Fruit fly (Drosophila melanogaster) whole organism, pupa: ENCODE results near the gene Pus1.
A peak's percentile ranks its signal among the peaks of the same experiment; 100 is the strongest.

Experiments
- CG10348 ChIP-seq: fragments of 200-800 bp; sonication (Bioruptor generic); IDR thresholded peaks from 2 replicates; pipeline ENCODE4 v1.3.6; 2022; ENCODE audit warnings: missing biosample characterization, missing genetic modification characterization
- CG12605 ChIP-seq: fragments of 200-800 bp; sonication (Bioruptor generic); IDR thresholded peaks from 2 replicates; pipeline ENCODE4 v1.3.6; 2022; ENCODE audit warnings: missing biosample characterization, missing genetic modification characterization
- CG13204 ChIP-seq: fragments of 200-800 bp; sonication (Bioruptor generic); optimal IDR thresholded peaks from 2 replicates; lab custom pipeline; 2018; ENCODE audit warnings: missing biosample characterization, mild to moderate bottlenecking, missing genetic modification characterization, moderate library complexity
- CG14655 ChIP-seq: fragments of 200-800 bp; sonication (Bioruptor generic); optimal IDR thresholded peaks from 3 replicates; lab custom pipeline; 2017; ENCODE audit warnings: mild to moderate bottlenecking, missing biosample characterization, missing genetic modification reagents, missing genetic modification characterization
- CG15710 ChIP-seq: fragments of 200-800 bp; sonication (Bioruptor generic); optimal IDR thresholded peaks from 2 replicates; lab custom pipeline; 2018; ENCODE audit warnings: missing biosample characterization, mild to moderate bottlenecking, missing genetic modification characterization, moderate library complexity
- CG17806 ChIP-seq: fragments of 200-800 bp; sonication (Bioruptor generic); optimal IDR thresholded peaks from 2 replicates; lab custom pipeline; 2018; ENCODE audit warnings: missing biosample characterization, mild to moderate bottlenecking, missing genetic modification characterization, moderate library complexity
- CG32121 ChIP-seq: fragments of 200-800 bp; sonication (Bioruptor generic); IDR thresholded peaks from 2 replicates; pipeline ENCODE4 v1.3.6; 2022; ENCODE audit warnings: missing biosample characterization, missing genetic modification characterization
- CG34367 ChIP-seq: fragments of 200-800 bp; sonication (Bioruptor generic); optimal IDR thresholded peaks from 2 replicates; lab custom pipeline; 2018; ENCODE audit warnings: missing biosample characterization, mild to moderate bottlenecking, missing genetic modification characterization
- CG4496 ChIP-seq: fragments of 200-800 bp; sonication (Bioruptor generic); IDR thresholded peaks from 3 replicates; pipeline ENCODE4 v1.3.6; 2022; ENCODE audit warnings: missing biosample characterization, missing genetic modification characterization
- CG8159 ChIP-seq: fragments of 200-800 bp; sonication (Bioruptor generic); optimal IDR thresholded peaks from 3 replicates; lab custom pipeline; 2018; ENCODE audit warnings: missing biosample characterization, mild to moderate bottlenecking, missing genetic modification characterization, moderate library complexity
- CG8301 ChIP-seq: fragments of 200-800 bp; sonication (Bioruptor generic); optimal IDR thresholded peaks from 2 replicates; lab custom pipeline; 2018; ENCODE audit warnings: missing biosample characterization, mild to moderate bottlenecking, missing genetic modification characterization
- CG9948 ChIP-seq: fragments of 200-800 bp; sonication (Bioruptor generic); optimal IDR thresholded peaks from 2 replicates; lab custom pipeline; 2018; ENCODE audit warnings: missing biosample characterization, mild to moderate bottlenecking, missing genetic modification characterization, moderate library complexity
- D1 ChIP-seq: fragments of 200-800 bp; sonication (Bioruptor generic); optimal IDR thresholded peaks from 2 replicates; lab custom pipeline; 2018; ENCODE audit warnings: missing biosample characterization, mild to moderate bottlenecking, missing genetic modification characterization, moderate library complexity
- EcR ChIP-seq: fragments of 200-800 bp; sonication (Bioruptor generic); optimal IDR thresholded peaks from 3 replicates; lab custom pipeline; 2019; ENCODE audit warnings: missing biosample characterization, missing genetic modification characterization, mild to moderate bottlenecking, moderate library complexity, missing genetic modification reagents
- Ets98B ChIP-seq: fragments of 200-800 bp; sonication (Bioruptor generic); IDR thresholded peaks from 2 replicates; pipeline ENCODE4 v1.3.6; 2022; ENCODE audit warnings: missing biosample characterization, missing genetic modification characterization
- Pif1A ChIP-seq: fragments of 200-800 bp; sonication (Bioruptor generic); optimal IDR thresholded peaks from 3 replicates; lab custom pipeline; 2016; ENCODE audit warnings: missing biosample characterization, missing genetic modification characterization
- Pif1B ChIP-seq: fragments of 200-800 bp; sonication (Bioruptor generic); optimal IDR thresholded peaks from 3 replicates; lab custom pipeline; 2016; ENCODE audit warnings: missing biosample characterization, missing genetic modification characterization
- Snoo ChIP-seq: fragments of 200-800 bp; sonication (Bioruptor generic); optimal IDR thresholded peaks from 3 replicates; lab custom pipeline; 2017; ENCODE audit warnings: missing biosample characterization, mild to moderate bottlenecking, missing genetic modification characterization, inconsistent platforms
- fd96Ca ChIP-seq: fragments of 200-800 bp; sonication (Bioruptor generic); IDR thresholded peaks from 3 replicates; pipeline ENCODE4 v1.3.6; 2022; ENCODE audit warnings: missing biosample characterization, missing genetic modification characterization
- gl ChIP-seq: fragments of 200-800 bp; sonication (Bioruptor generic); optimal IDR thresholded peaks from 2 replicates; lab custom pipeline; 2018; ENCODE audit warnings: missing biosample characterization, mild to moderate bottlenecking, missing genetic modification characterization
- rn ChIP-seq: fragments of 200-800 bp; sonication (Bioruptor generic); IDR thresholded peaks from 2 replicates; pipeline ENCODE4 v1.3.6; 2022; ENCODE audit warnings: missing biosample characterization, missing genetic modification characterization

The Pus1 gene

dm6 chr3R:20592517-20593462 is at the start of gene Pus1, which contains the start of gene bon:
Pus1 (minus strand) TSS chr3R:20592671.
bon (plus strand) TSS chr3R:20593139.
- TF ChIP-seq EcR = peak; percentile 2
- peak; percentile 20; the same call in 1 of the 3 replicates for TF ChIP-seq CG4496
- no peak for TF ChIP-seq CG12605 (GFP tag; lab: Robert Waterston, UW)

dm6 chr3R:20635735-20636134 is 43.3 kb upstream of the Pus1 start:
- TF ChIP-seq CG12605 (GFP tag; lab: Robert Waterston, UW) (peak; percentile 95), CG4496 (no peak), Ets98B (GFP tag; lab: Robert Waterston, UW) (0 out of 2 replicates have a peak, but pooled peaks have one; percentile 16)

- TF ChIP-seq CG15710 (tag; lab: Kevin White, UChicago) (no peak), fd96Ca (GFP tag; lab: Robert Waterston, UW) (no peak), CG34367 (tag; lab: Kevin White, UChicago) (peak; percentile 27), CG4496 (0 out of 3 replicates have a peak, but pooled peaks have one; percentile 37), Ets98B (GFP tag; lab: Robert Waterston, UW) (no peak; the same call in 1 of the 2 replicates), rn (GFP tag; lab: Robert Waterston, UW) (no peak), CG8159 (tag; lab: Kevin White, UChicago) (no peak)
Measured at dm6 chr3R:20634674-20635594, 42.5 kb upstream of the Pus1 start, which contains the start of the genes Pi3K92E and Lrrk. Pi3K92E (minus strand) TSS chr3R:20634732. Lrrk (plus strand) TSS chr3R:20635480.

- TF ChIP-seq CG4496 = peak; percentile 59; the same call in 2 of the 3 replicates
- TF ChIP-seq Snoo (tag; lab: Kevin White, UChicago) = peak; percentile 49
- TF ChIP-seq CG17806 (tag; lab: Kevin White, UChicago) = no peak
- TF ChIP-seq CG34367 (tag; lab: Kevin White, UChicago) = no peak
- TF ChIP-seq Pif1A (GFP tag; lab: Kevin White, UChicago) = no peak
- TF ChIP-seq CG13204 (GFP tag; lab: Kevin White, UChicago) = no peak
- peak; percentile 80 for TF ChIP-seq fd96Ca (GFP tag; lab: Robert Waterston, UW)
- peak; percentile 58 for TF ChIP-seq CG9948
- TF ChIP-seq CG8301 (tag; lab: Kevin White, UChicago) = no peak
- no peak for TF ChIP-seq EcR
- TF ChIP-seq CG8159 (tag; lab: Kevin White, UChicago) = no peak
- TF ChIP-seq CG12605 (GFP tag; lab: Robert Waterston, UW) = no peak
- peak; percentile 71 for TF ChIP-seq Ets98B (GFP tag; lab: Robert Waterston, UW)
- TF ChIP-seq D1 (tag; lab: Kevin White, UChicago) = no peak
- TF ChIP-seq CG32121 (GFP tag; lab: Robert Waterston, UW) = peak; percentile 71
- no peak for TF ChIP-seq CG10348 (GFP tag; lab: Robert Waterston, UW)
- no peak for TF ChIP-seq gl (tag; lab: Kevin White, UChicago)
- peak; percentile 52; the same call in 1 of the 2 replicates for TF ChIP-seq rn (GFP tag; lab: Robert Waterston, UW)
- TF ChIP-seq Pif1B (GFP tag; lab: Kevin White, UChicago) = no peak
- peak; percentile 60 for TF ChIP-seq CG15710 (tag; lab: Kevin White, UChicago)
- TF ChIP-seq CG14655 (GFP tag; lab: Kevin White, UChicago) = no peak
Measured at dm6 chr3R:20633984-20634446, 41.5 kb upstream of the Pus1 start.

- TF ChIP-seq CG9948 (no peak), Snoo (tag; lab: Kevin White, UChicago) (no peak), CG8301 (tag; lab: Kevin White, UChicago) (no peak), Pif1B (GFP tag; lab: Kevin White, UChicago) (no peak), CG4496 (no peak), CG10348 (GFP tag; lab: Robert Waterston, UW) (no peak), CG14655 (GFP tag; lab: Kevin White, UChicago) (no peak), CG12605 (GFP tag; lab: Robert Waterston, UW) (no peak), gl (tag; lab: Kevin White, UChicago) (no peak), CG8159 (tag; lab: Kevin White, UChicago) (no peak)
Measured at dm6 chr3R:20626123-20626522, 33.7 kb upstream of the Pus1 start.
